Worm (Caenorhabditis elegans) whole organism, early embryonic: ENCODE results near the gene C05G5.2.

Source experiments
- B0310.2 ChIP-seq: sonication (generic microtip); optimal IDR thresholded peaks from 2 replicates; lab custom pipeline; 2016; ENCODE audit warnings: mild to moderate bottlenecking, missing genetic modification characterization, missing compliant biosample characterization
- aly-1 ChIP-seq: sonication (generic microtip); optimal IDR thresholded peaks from 2 replicates; lab custom pipeline; 2016; ENCODE audit warnings: missing genetic modification characterization, missing compliant biosample characterization
- ama-1 ChIP-seq: fragments of 150-350 bp; optimal IDR thresholded peaks from 2 replicates; lab custom pipeline; 2014
- ceh-13 ChIP-seq: fragments of 200-800 bp; sonication (Bioruptor generic); optimal IDR thresholded peaks from 2 replicates; lab custom pipeline; 2018; ENCODE audit warnings: mild to moderate bottlenecking, missing genetic modification characterization, missing compliant biosample characterization
- ets-7 ChIP-seq: sonication (generic microtip); optimal IDR thresholded peaks from 2 replicates; lab custom pipeline; 2016; ENCODE audit warnings: missing genotype, missing genetic modification characterization, missing compliant biosample characterization
- flt-1 ChIP-seq: fragments of 200-800 bp; sonication (Bioruptor generic); IDR thresholded peaks from 2 replicates; pipeline ENCODE4 v1.3.6; 2022; ENCODE audit warnings: missing genetic modification characterization, missing compliant biosample characterization
- pes-1 ChIP-seq: fragments of 200-800 bp; sonication (Bioruptor generic); IDR thresholded peaks from 2 replicates; pipeline ENCODE4 v1.3.6; 2022; ENCODE audit warnings: missing genetic modification reagents, missing genetic modification characterization, missing compliant biosample characterization
- scrt-1 ChIP-seq: fragments of 200-800 bp; sonication (Bioruptor generic); IDR thresholded peaks from 2 replicates; pipeline ENCODE4 v1.3.6; 2022; ENCODE audit warnings: missing genetic modification characterization, missing compliant biosample characterization
- tbx-37 ChIP-seq: fragments of 200-800 bp; sonication (Bioruptor generic); conservative IDR thresholded peaks from 2 replicates; pipeline ENCODE4 v1.3.6; 2022; ENCODE audit warnings: missing genetic modification reagents, missing genetic modification characterization, missing compliant biosample characterization

DNA sequence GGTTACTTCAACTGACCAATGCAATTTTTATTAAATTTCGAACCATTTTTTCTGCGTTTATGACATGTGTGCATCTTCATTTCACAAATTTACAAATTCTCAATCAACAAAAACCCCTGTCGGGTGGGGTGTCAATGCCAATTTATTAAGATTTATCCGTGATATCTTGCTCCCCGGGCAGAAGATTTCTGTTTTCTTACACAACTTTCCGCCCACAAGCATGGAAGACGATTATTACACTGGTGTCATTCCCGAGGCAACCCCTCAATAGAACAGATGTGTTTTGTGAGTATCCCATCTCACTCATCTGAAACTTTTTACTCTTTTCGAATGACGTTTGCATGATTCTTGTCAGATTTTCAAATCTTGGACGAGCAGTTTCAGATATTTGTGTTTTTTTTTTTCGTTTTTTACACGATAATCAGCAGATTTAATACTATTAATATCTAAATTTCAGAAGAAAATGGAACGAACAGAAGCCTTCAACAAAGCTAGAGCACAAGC, 15.2 kb upstream of the C05G5.2 start, which contains the start of gene F33C8.4:
- TF ChIP-seq flt-1 = no peak
- no peak for TF ChIP-seq ama-1
- no peak for TF ChIP-seq tbx-37
- TF ChIP-seq aly-1 (tag; lab: Kevin White, UChicago) = no peak
- TF ChIP-seq scrt-1 = no peak
- TF ChIP-seq pes-1 (GFP tag; lab: Robert Waterston, UW) = no peak
- TF ChIP-seq ceh-13 (GFP tag; lab: Kevin White, UChicago) = no peak
- no peak for TF ChIP-seq ets-7
- no peak for TF ChIP-seq B0310.2
